Worm (Caenorhabditis elegans): Measurements from ENCODE around the gene C02G6.3.

DNA sequence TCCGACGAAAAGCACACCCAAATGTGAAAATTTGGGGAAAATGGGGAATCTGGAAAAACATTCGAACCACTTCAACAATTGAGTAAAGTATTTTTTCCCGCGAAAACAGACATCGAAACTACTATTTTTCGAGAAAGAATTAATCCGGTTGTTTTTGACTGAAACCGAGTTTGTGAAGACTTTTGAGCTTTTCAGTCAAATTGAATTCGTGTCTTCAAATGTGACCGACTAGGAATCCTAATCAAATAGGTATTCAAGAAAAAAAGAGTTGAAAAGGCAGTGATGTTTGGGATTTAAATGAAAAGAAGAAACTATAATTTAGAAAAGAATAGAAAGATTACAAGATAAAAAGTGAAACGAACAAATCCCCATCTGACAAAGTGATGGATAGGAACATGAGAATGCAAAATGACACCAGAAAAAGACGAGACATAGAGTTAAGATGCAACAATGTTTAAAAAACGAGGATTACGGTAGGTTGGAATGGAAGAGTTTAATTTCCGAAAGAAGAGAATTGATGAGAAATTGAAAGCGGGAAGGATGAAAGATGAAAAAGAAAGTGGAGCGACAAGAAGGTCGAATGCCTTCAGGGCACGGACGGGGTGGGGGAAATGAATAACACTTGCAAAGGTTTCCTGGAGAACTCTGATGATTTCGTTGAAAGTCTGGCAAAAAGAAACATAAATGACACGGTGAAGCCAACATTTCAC lies 17.5 kb upstream of the C02G6.3 start, which contains the start of gene F26F12.8:
- no peak for TF ChIP-seq aly-1 (tag; optimal IDR thresholded peaks at IDR 0.05)
- no peak for TF ChIP-seq B0310.2 (tag; optimal IDR thresholded peaks at IDR 0.05)
- TF ChIP-seq flt-1 (GFP tag; IDR thresholded peaks at IDR 0.05), result no peak

All from whole organism, early embryonic.